Fruit fly (Drosophila melanogaster): ENCODE data around the gene Cyp4ae1.

The Cyp4ae1 gene

DNA sequence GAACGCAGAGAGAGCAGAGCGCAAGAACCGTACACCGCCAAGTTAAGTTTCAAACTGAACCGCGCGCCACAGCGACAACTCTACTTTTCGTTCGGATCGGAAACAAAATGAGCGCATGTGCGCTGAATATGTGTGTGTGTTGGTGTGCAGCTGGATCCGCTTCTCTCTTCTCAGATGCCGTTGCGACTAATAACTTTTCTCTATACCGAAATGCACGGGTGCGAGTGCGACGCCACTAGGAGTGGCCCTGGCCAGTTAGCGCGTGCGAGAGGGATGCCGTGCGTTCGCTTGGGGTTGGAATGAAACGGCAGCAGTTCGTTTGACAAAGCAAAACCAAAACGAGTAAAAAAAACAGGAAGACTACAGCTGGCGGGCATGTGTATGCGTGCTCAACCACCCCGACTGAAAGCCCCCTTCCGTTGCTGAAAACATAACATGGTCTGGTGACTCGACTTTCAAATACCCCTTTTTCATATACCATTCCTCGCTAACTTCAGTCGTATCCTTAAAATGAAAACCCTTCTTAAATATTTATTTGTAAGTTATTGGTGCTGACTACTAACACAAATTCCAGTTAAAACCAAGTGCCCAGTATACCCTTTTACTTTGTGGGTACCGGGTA is 41.9 kb upstream of the Cyp4ae1 start (continued):
- peak; percentile 100 for TF ChIP-seq Fer1 (GFP tag; optimal IDR thresholded peaks at IDR 0.05)
- peak; percentile 95 for TF ChIP-seq CG8478 (optimal IDR thresholded peaks at IDR 0.05)
- TF ChIP-seq gt (GFP tag; IDR thresholded peaks at IDR 0.05), result peak; percentile 100
- TF ChIP-seq CG9817 (tag; optimal IDR thresholded peaks at IDR 0.05), result peak; percentile 100
- TF ChIP-seq H2.0 (GFP tag; IDR thresholded peaks at IDR 0.05), result peak; percentile 100
- TF ChIP-seq p53 (GFP tag; optimal IDR thresholded peaks at IDR 0.05), result peak; percentile 99
- TF ChIP-seq CG18476 (GFP tag; optimal IDR thresholded peaks at IDR 0.05), result peak; percentile 99
- TF ChIP-seq HLH4C (GFP tag; IDR thresholded peaks at IDR 0.05; ENCODE audit: partially characterized antibody), result no peak
- peak; percentile 100 for TF ChIP-seq CG4404 (GFP tag; IDR thresholded peaks at IDR 0.05)
- peak; percentile 99 for TF ChIP-seq Doc2 (GFP tag; IDR thresholded peaks at IDR 0.05)
- TF ChIP-seq Ravus (GFP tag; IDR thresholded peaks at IDR 0.05), result peak; percentile 100
- peak; percentile 100 for TF ChIP-seq CG1603 (tag; optimal IDR thresholded peaks at IDR 0.05)
- TF ChIP-seq tup (GFP tag; optimal IDR thresholded peaks at IDR 0.05), result peak; percentile 100
- TF ChIP-seq wek (GFP tag; optimal IDR thresholded peaks at IDR 0.05), result peak; percentile 98
- TF ChIP-seq maf-S (GFP tag; optimal IDR thresholded peaks at IDR 0.05), result peak; percentile 100
- no peak for TF ChIP-seq fru (optimal IDR thresholded peaks at IDR 0.05)
- peak; percentile 99 for TF ChIP-seq org-1 (GFP tag; optimal IDR thresholded peaks at IDR 0.05)
- TF ChIP-seq Oaz (GFP tag; IDR thresholded peaks at IDR 0.05), result peak; percentile 100
- TF ChIP-seq CG10959 (GFP tag; IDR thresholded peaks at IDR 0.05), result peak; percentile 100
- peak; percentile 99 for TF ChIP-seq CG4820 (GFP tag; optimal IDR thresholded peaks at IDR 0.05)
- peak; percentile 100 for TF ChIP-seq ham (GFP tag; IDR thresholded peaks at IDR 0.05)
- peak; percentile 49; the same call in 1 of the 3 replicates for TF ChIP-seq CG6791 (GFP tag; IDR thresholded peaks at IDR 0.05; ENCODE audit: partially characterized antibody)
- peak; percentile 91 for TF ChIP-seq E2f2 (GFP tag; IDR thresholded peaks at IDR 0.05)
- TF ChIP-seq slbo (GFP tag; IDR thresholded peaks at IDR 0.05), result peak; percentile 100
- TF ChIP-seq Scr (GFP tag; IDR thresholded peaks at IDR 0.05; ENCODE audit: partially characterized antibody), result no peak
- no peak for TF ChIP-seq hbn (GFP tag; IDR thresholded peaks at IDR 0.05; ENCODE audit: partially characterized antibody)
- TF ChIP-seq gcm (GFP tag; optimal IDR thresholded peaks at IDR 0.05), result peak; percentile 100
- peak; percentile 100 for TF ChIP-seq Mes4 (GFP tag; optimal IDR thresholded peaks at IDR 0.05)
- peak; percentile 100 for TF ChIP-seq CG11085 (GFP tag; IDR thresholded peaks at IDR 0.05)
- TF ChIP-seq Sox100B (GFP tag; optimal IDR thresholded peaks at IDR 0.05), result peak; percentile 99
- TF ChIP-seq Oli (tag; optimal IDR thresholded peaks at IDR 0.05), result peak; percentile 100
- TF ChIP-seq CG2199 (GFP tag; IDR thresholded peaks at IDR 0.05), result peak; percentile 100
- TF ChIP-seq CG11723 (GFP tag; optimal IDR thresholded peaks at IDR 0.05), result peak; percentile 100
- peak; percentile 82 for TF ChIP-seq pfk (GFP tag; optimal IDR thresholded peaks at IDR 0.05)
- peak; percentile 100 for TF ChIP-seq Xbp1 (GFP tag; optimal IDR thresholded peaks at IDR 0.05)
- peak; percentile 52 for TF ChIP-seq gfzf (GFP tag; optimal IDR thresholded peaks at IDR 0.05)
- TF ChIP-seq CG8281 (tag; optimal IDR thresholded peaks at IDR 0.05), result peak; percentile 97
- peak; percentile 99 for TF ChIP-seq Hey (tag; optimal IDR thresholded peaks at IDR 0.05)
- peak; percentile 100 for TF ChIP-seq Atf6 (GFP tag; IDR thresholded peaks at IDR 0.05)
- peak; percentile 99 for TF ChIP-seq Poxn (GFP tag; IDR thresholded peaks at IDR 0.05)
- peak; percentile 99 for TF ChIP-seq nau (GFP tag; optimal IDR thresholded peaks at IDR 0.05)
- TF ChIP-seq Myb (GFP tag; optimal IDR thresholded peaks at IDR 0.05), result peak; percentile 97
- TF ChIP-seq CG11695 (GFP tag; IDR thresholded peaks at IDR 0.05), result peak; percentile 100
- peak; percentile 100 for TF ChIP-seq pho (GFP tag; optimal IDR thresholded peaks at IDR 0.05)
- peak; percentile 100 for TF ChIP-seq mirr (GFP tag; optimal IDR thresholded peaks at IDR 0.05)
- peak; percentile 100 for TF ChIP-seq CG7839 (tag; optimal IDR thresholded peaks at IDR 0.05)
- TF ChIP-seq usp (GFP tag; optimal IDR thresholded peaks at IDR 0.05), result no peak
- peak; percentile 100 for TF ChIP-seq shn (GFP tag; optimal IDR thresholded peaks at IDR 0.05)
- peak; percentile 99 for TF ChIP-seq CG6854 (GFP tag; optimal IDR thresholded peaks at IDR 0.05)
- peak; percentile 95 for TF ChIP-seq stwl (tag; optimal IDR thresholded peaks at IDR 0.05)
